Worm (Caenorhabditis elegans) whole organism, late embryonic: ENCODE measurements around the gene C01B10.44.

ENCODE experiments used
- C38D4.7 ChIP-seq: fragments of 200-800 bp; sonication (Bioruptor generic); optimal IDR thresholded peaks from 2 replicates; lab custom pipeline; 2018; ENCODE audit warnings: mild to moderate bottlenecking, missing genetic modification characterization, moderate library complexity, missing compliant biosample characterization
- F13H6.1 ChIP-seq: sonication (generic microtip); optimal IDR thresholded peaks from 2 replicates; lab custom pipeline; 2016; ENCODE audit warnings: missing genetic modification characterization, missing compliant biosample characterization
- K02D7.2 ChIP-seq: sonication (generic microtip); optimal IDR thresholded peaks from 2 replicates; lab custom pipeline; 2017; ENCODE audit warnings: mild to moderate bottlenecking, missing genetic modification characterization, missing compliant biosample characterization
- ahr-1 ChIP-seq: sonication (generic microtip); optimal IDR thresholded peaks from 2 replicates; lab custom pipeline; 2016; ENCODE audit warnings: missing genetic modification characterization, missing compliant biosample characterization
- ama-1 ChIP-seq: fragments of 150-350 bp; optimal IDR thresholded peaks from 2 replicates; lab custom pipeline; 2014
- ceh-18 ChIP-seq: sonication (generic microtip); optimal IDR thresholded peaks from 2 replicates; lab custom pipeline; 2016; ENCODE audit warnings: missing genetic modification characterization, missing compliant biosample characterization
- ceh-19 ChIP-seq: fragments of 200-800 bp; sonication (Bioruptor generic); optimal IDR thresholded peaks from 2 replicates; lab custom pipeline; 2018; ENCODE audit warnings: mild to moderate bottlenecking, missing genetic modification characterization, missing compliant biosample characterization
- ceh-31 ChIP-seq: sonication (generic microtip); optimal IDR thresholded peaks from 2 replicates; lab custom pipeline; 2016; ENCODE audit warnings: missing genetic modification characterization, missing compliant biosample characterization
- ceh-45 ChIP-seq: fragments of 200-800 bp; sonication (Bioruptor generic); IDR thresholded peaks from 2 replicates; pipeline ENCODE4 v1.3.6; 2022; ENCODE audit warnings: missing genetic modification reagents, missing genetic modification characterization, missing compliant biosample characterization
- ceh-6 ChIP-seq: fragments of 200-800 bp; sonication (Bioruptor generic); optimal IDR thresholded peaks from 2 replicates; lab custom pipeline; 2018; ENCODE audit warnings: mild to moderate bottlenecking, missing genetic modification characterization, missing compliant biosample characterization
- dmd-4 ChIP-seq: sonication (generic microtip); optimal IDR thresholded peaks from 2 replicates; lab custom pipeline; 2016; ENCODE audit warnings: borderline replicate concordance, missing genetic modification characterization, missing compliant biosample characterization
- dve-1 ChIP-seq: sonication (generic microtip); optimal IDR thresholded peaks from 2 replicates; lab custom pipeline; 2017; ENCODE audit warnings: antibody characterized with exemption, mild to moderate bottlenecking, missing genetic modification characterization, missing compliant biosample characterization
- elt-4 ChIP-seq: sonication (generic microtip); optimal IDR thresholded peaks from 2 replicates; lab custom pipeline; 2016; ENCODE audit warnings: missing genetic modification characterization, missing compliant biosample characterization
- ets-4 ChIP-seq: sonication (generic microtip); optimal IDR thresholded peaks from 2 replicates; lab custom pipeline; 2016; ENCODE audit warnings: missing genetic modification characterization, missing compliant biosample characterization
- fax-1 ChIP-seq: sonication (generic microtip); optimal IDR thresholded peaks from 2 replicates; lab custom pipeline; 2016; ENCODE audit warnings: missing genotype, missing genetic modification characterization, missing compliant biosample characterization
- fkh-6 ChIP-seq: sonication (generic microtip); optimal IDR thresholded peaks from 2 replicates; lab custom pipeline; 2016; ENCODE audit warnings: missing genetic modification characterization, missing compliant biosample characterization
- gmeb-2 ChIP-seq: sonication (generic microtip); optimal IDR thresholded peaks from 2 replicates; lab custom pipeline; 2016; ENCODE audit warnings: missing genetic modification characterization, inconsistent platforms, missing compliant biosample characterization
- hlh-30 ChIP-seq: sonication (generic microtip); optimal IDR thresholded peaks from 2 replicates; lab custom pipeline; 2017; ENCODE audit warnings: antibody characterized with exemption, missing genetic modification characterization, missing compliant biosample characterization; ENCODE audit not compliant: insufficient read depth
- lim-6 ChIP-seq: sonication (generic microtip); optimal IDR thresholded peaks from 2 replicates; lab custom pipeline; 2016; ENCODE audit warnings: missing genetic modification characterization, missing compliant biosample characterization
- madf-2 ChIP-seq: sonication (generic microtip); optimal IDR thresholded peaks from 2 replicates; lab custom pipeline; 2017; ENCODE audit warnings: missing genetic modification characterization, missing compliant biosample characterization
- nfya-1 ChIP-seq: sonication (generic microtip); optimal IDR thresholded peaks from 2 replicates; lab custom pipeline; 2017; ENCODE audit warnings: missing genetic modification characterization, mild to moderate bottlenecking, missing compliant biosample characterization, antibody characterized with exemption, moderate library complexity
- nhr-232 ChIP-seq: sonication (generic microtip); optimal IDR thresholded peaks from 2 replicates; lab custom pipeline; 2016; ENCODE audit warnings: missing genetic modification characterization, missing compliant biosample characterization
- odd-2 ChIP-seq: sonication (generic microtip); optimal IDR thresholded peaks from 2 replicates; lab custom pipeline; 2017; ENCODE audit warnings: antibody characterized with exemption, mild to moderate bottlenecking, missing genetic modification characterization, missing compliant biosample characterization
- pag-3 ChIP-seq: sonication (generic microtip); optimal IDR thresholded peaks from 2 replicates; lab custom pipeline; 2016; ENCODE audit warnings: missing compliant biosample characterization, missing genetic modification characterization, borderline replicate concordance
- pat-9 ChIP-seq: fragments of 200-800 bp; sonication (Bioruptor generic); optimal IDR thresholded peaks from 2 replicates; lab custom pipeline; 2018; ENCODE audit warnings: mild to moderate bottlenecking, missing genetic modification characterization, moderate library complexity, missing compliant biosample characterization
- pax-1 ChIP-seq: fragments of 150-350 bp; optimal IDR thresholded peaks from 2 replicates; lab custom pipeline; 2014; ENCODE audit warnings: missing biosample characterization, missing genetic modification characterization
- pha-4 ChIP-seq: fragments of 150-350 bp; optimal IDR thresholded peaks from 2 replicates; lab custom pipeline; 2018; ENCODE audit warnings: missing biosample characterization, missing genetic modification reagents, missing genetic modification characterization
- pqm-1 ChIP-seq: sonication (generic microtip); optimal IDR thresholded peaks from 2 replicates; lab custom pipeline; 2016; ENCODE audit warnings: missing genetic modification characterization, missing compliant biosample characterization
- pros-1 ChIP-seq: fragments of 150-350 bp; optimal IDR thresholded peaks from 2 replicates; lab custom pipeline; 2014; ENCODE audit warnings: missing biosample characterization, missing genetic modification reagents, missing genetic modification characterization
- ref-2 ChIP-seq: sonication (generic microtip); optimal IDR thresholded peaks from 2 replicates; lab custom pipeline; 2016; ENCODE audit warnings: missing genetic modification characterization, missing compliant biosample characterization
- rnt-1 ChIP-seq: sonication (generic microtip); optimal IDR thresholded peaks from 2 replicates; lab custom pipeline; 2016; ENCODE audit warnings: missing genetic modification characterization, missing compliant biosample characterization
- sox-2 ChIP-seq: fragments of 200-800 bp; sonication (Bioruptor generic); IDR thresholded peaks from 2 replicates; pipeline ENCODE4 v1.3.6; 2022; ENCODE audit warnings: missing genetic modification reagents, missing genetic modification characterization, missing compliant biosample characterization
- syd-9 ChIP-seq: sonication (generic microtip); optimal IDR thresholded peaks from 2 replicates; lab custom pipeline; 2016; ENCODE audit warnings: mild to moderate bottlenecking, missing genetic modification characterization, moderate library complexity, missing compliant biosample characterization
- tbx-7 ChIP-seq: sonication (generic microtip); optimal IDR thresholded peaks from 2 replicates; lab custom pipeline; 2016; ENCODE audit warnings: missing genotype, missing genetic modification characterization, missing compliant biosample characterization
- ttx-3 ChIP-seq: sonication (generic microtip); optimal IDR thresholded peaks from 2 replicates; lab custom pipeline; 2016; ENCODE audit warnings: missing genetic modification reagents, missing genetic modification characterization, missing compliant biosample characterization
- unc-55 ChIP-seq: sonication (generic microtip); optimal IDR thresholded peaks from 2 replicates; lab custom pipeline; 2017; ENCODE audit warnings: missing biosample characterization, missing genetic modification reagents, missing genetic modification characterization
- unc-86 ChIP-seq: sonication (generic microtip); optimal IDR thresholded peaks from 2 replicates; lab custom pipeline; 2016; ENCODE audit warnings: missing genetic modification characterization, missing compliant biosample characterization
- zip-5 ChIP-seq: sonication (generic microtip); optimal IDR thresholded peaks from 2 replicates; lab custom pipeline; 2016; ENCODE audit warnings: missing genetic modification characterization, missing compliant biosample characterization
- ztf-16 ChIP-seq: sonication (generic microtip); optimal IDR thresholded peaks from 2 replicates; lab custom pipeline; 2017; ENCODE audit warnings: missing genetic modification characterization, missing compliant biosample characterization

The C01B10.44 gene

DNA sequence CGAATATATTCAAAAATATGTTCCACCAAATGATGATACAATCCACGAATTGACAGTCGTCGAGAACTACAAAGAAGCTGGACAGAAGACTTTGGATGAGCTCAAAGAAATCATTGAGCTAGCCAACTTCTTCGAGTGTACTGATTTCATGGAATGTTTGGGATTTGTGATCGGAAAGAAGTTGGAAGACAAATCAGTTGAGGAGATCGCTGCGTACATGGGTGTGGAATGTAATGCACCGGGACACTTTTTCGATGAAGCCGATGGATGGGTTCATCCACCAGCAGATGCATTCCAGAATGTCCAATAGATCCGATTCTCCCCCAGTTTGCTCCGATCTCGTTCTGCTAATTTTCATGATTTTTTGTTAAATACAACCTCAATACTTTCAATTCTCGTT lies 19.9 kb upstream of the C01B10.44 start:
- TF ChIP-seq ttx-3 (tag; lab: Kevin White, UChicago) (no peak), syd-9 (no peak), pag-3 (tag; lab: Kevin White, UChicago) (no peak), C38D4.7 (GFP tag; lab: Kevin White, UChicago) (no peak), zip-5 (tag; lab: Kevin White, UChicago) (no peak), madf-2 (tag; lab: Kevin White, UChicago) (no peak)

DNA sequence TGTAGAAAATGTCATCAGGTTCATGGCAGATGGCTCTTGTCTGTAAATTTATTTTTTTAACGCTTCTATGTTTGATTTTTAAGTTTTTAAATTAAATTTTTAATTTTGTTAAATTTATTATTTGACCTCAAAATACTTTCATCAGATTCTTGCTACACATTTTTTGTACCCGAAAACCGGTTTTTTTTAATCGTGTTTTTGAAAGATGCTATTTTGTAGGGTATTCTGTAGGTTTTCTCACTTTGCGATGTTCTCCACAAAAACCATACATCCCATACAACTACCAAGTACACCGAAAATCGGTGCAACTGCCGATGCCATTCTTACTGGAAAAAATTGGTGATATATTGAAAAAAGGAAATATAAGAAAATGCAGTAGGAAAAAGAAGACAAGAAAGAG lies 17.6 kb upstream of the C01B10.44 start, which contains the start of gene nstp-2:
TSS of gene nstp-2 (minus strand) at position 326 of the 400 bp plus-strand sequence.
- TF ChIP-seq K02D7.2 (tag; lab: Kevin White, UChicago) (no peak), lim-6 (tag; lab: Kevin White, UChicago) (no peak)

DNA sequence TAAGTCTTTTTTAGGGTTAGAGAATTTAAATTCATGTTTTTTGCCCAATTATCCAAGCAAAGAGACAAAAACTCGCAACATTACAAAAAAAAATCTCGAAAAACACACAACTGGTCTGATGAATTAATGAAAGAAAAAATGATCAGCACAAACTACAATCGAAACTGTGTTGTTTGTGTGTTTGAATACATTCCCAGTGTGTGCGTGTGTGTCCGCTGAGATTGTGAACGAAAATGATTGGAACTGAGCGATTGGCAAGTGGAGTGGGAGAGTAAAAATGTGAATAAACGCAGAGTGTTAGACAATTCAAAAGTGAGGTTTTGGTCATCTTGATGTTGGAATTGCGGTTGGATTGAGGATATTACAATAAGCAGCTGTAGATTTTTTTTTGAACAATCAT lies 16.9 kb upstream of the C01B10.44 start:
- TF ChIP-seq pros-1 (tag; lab: Kevin White, UChicago), result no peak
- TF ChIP-seq odd-2 (tag; lab: Kevin White, UChicago), result no peak
- no peak for TF ChIP-seq gmeb-2 (tag; lab: Kevin White, UChicago)
- no peak for TF ChIP-seq ceh-45 (GFP tag; lab: Robert Waterston, UW)
- no peak for TF ChIP-seq ama-1 (lab: Kevin White, UChicago)
- TF ChIP-seq pha-4 (tag; lab: Kevin White, UChicago), result no peak
- no peak for TF ChIP-seq pqm-1
- no peak for TF ChIP-seq ceh-31 (tag; lab: Kevin White, UChicago)
- TF ChIP-seq dmd-4 (tag; lab: Kevin White, UChicago), result no peak
- TF ChIP-seq K02D7.2 (tag; lab: Kevin White, UChicago), result no peak
- TF ChIP-seq C38D4.7 (GFP tag; lab: Kevin White, UChicago), result no peak
- TF ChIP-seq ref-2, result no peak
- TF ChIP-seq pag-3 (tag; lab: Kevin White, UChicago), result no peak
- no peak for TF ChIP-seq nhr-232 (tag; lab: Kevin White, UChicago)

DNA sequence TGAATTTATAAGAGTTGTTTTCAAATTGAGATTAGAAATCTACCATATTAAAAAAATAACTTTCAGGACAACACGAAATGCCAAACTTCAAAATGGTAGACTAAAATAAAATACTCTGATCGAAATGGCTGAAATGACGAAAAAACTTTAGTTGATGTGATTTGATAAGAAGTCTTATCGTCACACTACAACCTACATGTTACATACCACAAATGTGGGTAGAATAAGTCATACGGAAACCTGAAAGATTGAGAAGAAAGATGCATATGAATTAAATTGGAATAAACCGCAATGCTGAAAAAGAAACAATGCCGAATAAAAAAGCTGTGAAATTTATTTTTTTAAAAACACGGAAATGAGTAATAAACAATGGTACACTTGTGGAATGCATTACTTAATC lies 16.4 kb upstream of the C01B10.44 start:
- TF ChIP-seq C38D4.7 (GFP tag; lab: Kevin White, UChicago) (no peak), ztf-16 (tag; lab: Kevin White, UChicago) (no peak), nfya-1 (tag; lab: Kevin White, UChicago) (no peak), elt-4 (no peak), lim-6 (tag; lab: Kevin White, UChicago) (no peak), syd-9 (no peak), ahr-1 (tag; lab: Kevin White, UChicago) (no peak), sox-2 (no peak), fkh-6 (tag; lab: Kevin White, UChicago) (no peak), tbx-7 (tag; lab: Kevin White, UChicago) (no peak), pat-9 (tag; lab: Kevin White, UChicago) (no peak), ceh-19 (GFP tag; lab: Kevin White, UChicago) (no peak), pag-3 (tag; lab: Kevin White, UChicago) (no peak), unc-86 (tag; lab: Kevin White, UChicago) (no peak), madf-2 (tag; lab: Kevin White, UChicago) (no peak), rnt-1 (no peak), dve-1 (tag; lab: Kevin White, UChicago) (no peak), ets-4 (no peak), odd-2 (tag; lab: Kevin White, UChicago) (no peak), ceh-45 (GFP tag; lab: Robert Waterston, UW) (no peak)
- TF ChIP-seq, all 69 proteins: peak for 0

DNA sequence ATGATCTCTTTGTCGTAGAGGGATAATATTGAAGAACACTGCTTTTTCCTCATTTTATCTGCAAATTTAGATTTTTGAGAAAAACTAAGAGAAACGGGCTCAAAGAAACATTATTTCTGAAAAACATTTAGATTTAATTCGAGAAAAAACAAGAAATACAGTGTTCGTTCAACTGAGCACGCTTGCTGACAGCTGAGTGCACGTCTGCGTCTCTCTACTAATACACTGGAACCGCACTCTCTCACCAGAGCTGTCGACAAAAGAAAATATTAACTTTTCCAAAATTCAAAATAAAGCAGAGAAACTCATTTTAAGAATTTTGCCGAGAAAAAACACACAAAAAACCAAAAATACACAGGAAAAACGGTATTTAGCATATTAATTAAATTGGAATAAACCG lies 10.2 kb upstream of the C01B10.44 start, which contains the start of gene drh-1:
TSS of gene drh-1 (minus strand) at position 58 of the 400 bp plus-strand sequence.
- TF ChIP-seq lim-6 (tag; lab: Kevin White, UChicago) (no peak), fax-1 (tag; lab: Kevin White, UChicago) (no peak), ceh-6 (GFP tag; lab: Kevin White, UChicago) (no peak), hlh-30 (tag; lab: Kevin White, UChicago) (no peak), ref-2 (no peak), ztf-16 (tag; lab: Kevin White, UChicago) (no peak), dmd-4 (tag; lab: Kevin White, UChicago) (no peak), pax-1 (tag; lab: Kevin White, UChicago) (no peak), F13H6.1 (tag; lab: Kevin White, UChicago) (no peak), unc-55 (GFP tag; lab: Kevin White, UChicago) (no peak), pqm-1 (no peak), odd-2 (tag; lab: Kevin White, UChicago) (no peak), ceh-18 (tag; lab: Kevin White, UChicago) (no peak)
